Fruit fly (Drosophila melanogaster) whole organism, embryonic: ENCODE data around the gene Tmem214.

ENCODE experiments used
- Antp ChIP-seq: fragments of 200-800 bp; sonication (Bioruptor generic); optimal IDR thresholded peaks from 3 replicates; lab custom pipeline; 2016; ENCODE audit warnings: missing biosample characterization, missing genetic modification characterization
- Asciz ChIP-seq: fragments of 200-800 bp; sonication (Bioruptor generic); optimal IDR thresholded peaks from 2 replicates; lab custom pipeline; 2017; ENCODE audit warnings: missing biosample characterization, mild to moderate bottlenecking, missing genetic modification characterization, missing genetic modification reagents
- CG10209 ChIP-seq: fragments of 200-800 bp; sonication (Bioruptor generic); optimal IDR thresholded peaks from 3 replicates; lab custom pipeline; 2017; ENCODE audit warnings: missing biosample characterization, mild to moderate bottlenecking, missing genetic modification characterization, missing genetic modification reagents
- CG10543 ChIP-seq: fragments of 200-800 bp; sonication (Bioruptor generic); optimal IDR thresholded peaks from 3 replicates; lab custom pipeline; 2017; ENCODE audit warnings: missing biosample characterization, mild to moderate bottlenecking, missing genetic modification characterization, moderate library complexity
- CG10654 ChIP-seq: fragments of 200-800 bp; sonication (Bioruptor generic); optimal IDR thresholded peaks from 2 replicates; lab custom pipeline; 2016; ENCODE audit warnings: missing biosample characterization, missing genetic modification characterization
- CG11085 ChIP-seq: fragments of 200-800 bp; sonication (Bioruptor generic); IDR thresholded peaks from 2 replicates; pipeline ENCODE4 v1.3.6; 2022; ENCODE audit warnings: missing biosample characterization, missing genetic modification characterization
- CG11504 ChIP-seq: fragments of 200-800 bp; sonication (Bioruptor generic); optimal IDR thresholded peaks from 3 replicates; lab custom pipeline; 2019; ENCODE audit warnings: missing biosample characterization, mild to moderate bottlenecking, missing genetic modification characterization, moderate library complexity
- CG13775 ChIP-seq: fragments of 200-800 bp; sonication (Bioruptor generic); optimal IDR thresholded peaks from 3 replicates; lab custom pipeline; 2017; ENCODE audit warnings: missing biosample characterization, mild to moderate bottlenecking, missing genetic modification characterization
- CG15479 ChIP-seq: fragments of 200-800 bp; sonication (Bioruptor generic); optimal IDR thresholded peaks from 3 replicates; lab custom pipeline; 2019; ENCODE audit warnings: missing biosample characterization, mild to moderate bottlenecking, missing genetic modification characterization, moderate library complexity
- CG15696 ChIP-seq: fragments of 200-800 bp; sonication (Bioruptor generic); optimal IDR thresholded peaks from 2 replicates; lab custom pipeline; 2019; ENCODE audit warnings: missing biosample characterization, mild to moderate bottlenecking, missing genetic modification characterization, moderate library complexity
- CG17568 ChIP-seq: fragments of 200-800 bp; sonication (Bioruptor generic); optimal IDR thresholded peaks from 2 replicates; lab custom pipeline; 2018; ENCODE audit warnings: missing biosample characterization, mild to moderate bottlenecking, missing genetic modification characterization, moderate library complexity
- CG17802 ChIP-seq: fragments of 200-800 bp; sonication (Bioruptor generic); optimal IDR thresholded peaks from 2 replicates; lab custom pipeline; 2018; ENCODE audit warnings: missing biosample characterization, mild to moderate bottlenecking, missing genetic modification characterization, moderate library complexity
- CG18619 ChIP-seq: fragments of 200-800 bp; sonication (Bioruptor generic); optimal IDR thresholded peaks from 3 replicates; lab custom pipeline; 2017; ENCODE audit warnings: missing biosample characterization, mild to moderate bottlenecking, missing genetic modification characterization
- CG2116 ChIP-seq: fragments of 200-800 bp; sonication (Bioruptor generic); optimal IDR thresholded peaks from 3 replicates; lab custom pipeline; 2018; ENCODE audit warnings: missing biosample characterization, mild to moderate bottlenecking, missing genetic modification characterization
- CG2712 ChIP-seq: fragments of 200-800 bp; optimal IDR thresholded peaks from 3 replicates; lab custom pipeline; 2019; ENCODE audit warnings: missing biosample characterization, mild to moderate bottlenecking, missing genetic modification characterization, moderate library complexity
- CG2889 ChIP-seq: fragments of 200-800 bp; sonication (Bioruptor generic); IDR thresholded peaks from 3 replicates; pipeline ENCODE4 v1.3.6; 2022; ENCODE audit warnings: missing biosample characterization, missing genetic modification characterization
- CG34376 ChIP-seq: fragments of 200-800 bp; sonication (Bioruptor generic); optimal IDR thresholded peaks from 2 replicates; lab custom pipeline; 2018; ENCODE audit warnings: missing biosample characterization, mild to moderate bottlenecking, missing genetic modification characterization
- CG3726 ChIP-seq: fragments of 200-800 bp; sonication (Bioruptor generic); IDR thresholded peaks from 3 replicates; pipeline ENCODE4, ENCODE4 v1.3.6; 2022; ENCODE audit warnings: missing biosample characterization, missing genetic modification characterization
- CG3838 ChIP-seq: fragments of 200-800 bp; sonication (Bioruptor generic); optimal IDR thresholded peaks from 3 replicates; lab custom pipeline; 2016; ENCODE audit warnings: missing biosample characterization, missing genetic modification characterization
- CG4360 ChIP-seq: fragments of 200-800 bp; sonication (Bioruptor generic); IDR thresholded peaks from 2 replicates; pipeline ENCODE4 v1.3.6; 2022; ENCODE audit warnings: missing biosample characterization, missing genetic modification characterization
- CG43689 ChIP-seq: fragments of 200-800 bp; sonication (Bioruptor generic); IDR thresholded peaks from 2 replicates; pipeline ENCODE4 v1.3.6; 2022; ENCODE audit warnings: missing biosample characterization, missing genetic modification characterization
- CG4424 ChIP-seq: fragments of 200-800 bp; sonication (Bioruptor generic); optimal IDR thresholded peaks from 3 replicates; lab custom pipeline; 2016; ENCODE audit warnings: missing biosample characterization, missing genetic modification characterization
- CG4820 ChIP-seq: fragments of 200-800 bp; sonication (Bioruptor generic); optimal IDR thresholded peaks from 3 replicates; lab custom pipeline; 2016; ENCODE audit warnings: missing biosample characterization, missing genetic modification characterization
- CoRest ChIP-seq: fragments of 200-800 bp; sonication (Bioruptor generic); optimal IDR thresholded peaks from 3 replicates; lab custom pipeline; 2018; ENCODE audit warnings: missing biosample characterization, mild to moderate bottlenecking, missing genetic modification characterization, moderate library complexity
- Dfd ChIP-seq, 2 experiments: fragments of >200 bp; optimal IDR thresholded peaks; 2 replicates each; lab custom pipeline; 2017; ENCODE audit warnings: missing biosample characterization in 2 of 2, missing genetic modification characterization in 2 of 2
- Eip74EF ChIP-seq, 2 experiments: fragments of 200-800 bp in 1 of 2; fragments of >200 bp in 1 of 2; sonication (Bioruptor generic) in 1 of 2; optimal IDR thresholded peaks; 2 replicates each; lab custom pipeline; 2017 to 2019; ENCODE audit warnings: missing biosample characterization in 2 of 2, missing genetic modification characterization in 2 of 2, mild to moderate bottlenecking in 1 of 2, moderate library complexity in 1 of 2
- Ets97D ChIP-seq: fragments of 200-800 bp; sonication (Bioruptor generic); optimal IDR thresholded peaks from 3 replicates; lab custom pipeline; 2016; ENCODE audit warnings: missing biosample characterization, missing genetic modification characterization
- Fer3 ChIP-seq: fragments of 200-800 bp; sonication (Bioruptor generic); optimal IDR thresholded peaks from 2 replicates; lab custom pipeline; 2018; ENCODE audit warnings: missing biosample characterization, mild to moderate bottlenecking, missing genetic modification characterization, moderate library complexity
- Hsf ChIP-seq: fragments of 200-800 bp; sonication (Bioruptor generic); optimal IDR thresholded peaks from 3 replicates; lab custom pipeline; 2016; ENCODE audit warnings: missing biosample characterization, missing genetic modification characterization
- NfI ChIP-seq: fragments of 200-800 bp; sonication (Bioruptor generic); optimal IDR thresholded peaks from 3 replicates; lab custom pipeline; 2018; ENCODE audit warnings: missing biosample characterization, mild to moderate bottlenecking, missing genetic modification characterization, moderate library complexity
- Xrp1 ChIP-seq: fragments of 200-800 bp; sonication (Bioruptor generic); IDR thresholded peaks from 2 replicates; pipeline ENCODE4 v1.3.6; 2022; ENCODE audit warnings: missing biosample characterization, missing genetic modification characterization
- YL-1 ChIP-seq: fragments of 200-800 bp; sonication (Bioruptor generic); optimal IDR thresholded peaks from 3 replicates; lab custom pipeline; 2017; ENCODE audit warnings: missing biosample characterization, mild to moderate bottlenecking, missing genetic modification characterization
- ab ChIP-seq: fragments of 200-800 bp; sonication (Bioruptor generic); optimal IDR thresholded peaks from 2 replicates; lab custom pipeline; 2016; ENCODE audit warnings: missing biosample characterization, missing genetic modification characterization
- aop ChIP-seq: fragments of 200-800 bp; sonication (Bioruptor generic); IDR thresholded peaks from 2 replicates; pipeline ENCODE4 v1.3.6; 2022; ENCODE audit warnings: missing biosample characterization, missing genetic modification characterization
- chif ChIP-seq, 2 experiments: fragments of 200-800 bp; sonication (Bioruptor generic); optimal IDR thresholded peaks; 3 replicates each; lab custom pipeline; 2016; ENCODE audit warnings: missing biosample characterization in 2 of 2, missing genetic modification characterization in 2 of 2
- dm ChIP-seq: fragments of 200-800 bp; sonication (Bioruptor generic); optimal IDR thresholded peaks from 3 replicates; lab custom pipeline; 2016; ENCODE audit warnings: missing biosample characterization, missing genetic modification characterization
- emc ChIP-seq: fragments of 200-800 bp; sonication (Bioruptor generic); optimal IDR thresholded peaks from 2 replicates; lab custom pipeline; 2016; ENCODE audit warnings: missing biosample characterization, missing genetic modification characterization
- eyg ChIP-seq: fragments of 200-800 bp; sonication (Bioruptor generic); optimal IDR thresholded peaks from 3 replicates; lab custom pipeline; 2016; ENCODE audit warnings: missing biosample characterization, missing genetic modification characterization
- gem ChIP-seq: fragments of 200-800 bp; sonication (Bioruptor generic); optimal IDR thresholded peaks from 2 replicates; lab custom pipeline; 2019; ENCODE audit warnings: missing biosample characterization, mild to moderate bottlenecking, missing genetic modification characterization, moderate library complexity
- inv ChIP-seq: fragments of 200-800 bp; sonication (Bioruptor generic); IDR thresholded peaks from 2 replicates; pipeline ENCODE4 v1.3.6; 2022; ENCODE audit warnings: missing biosample characterization, missing genetic modification characterization; ENCODE audit not compliant: partially characterized antibody
- nerfin-1 ChIP-seq: fragments of 200-800 bp; sonication (Bioruptor generic); optimal IDR thresholded peaks from 3 replicates; lab custom pipeline; 2019; ENCODE audit warnings: missing biosample characterization, mild to moderate bottlenecking, missing genetic modification characterization, moderate library complexity
- phol ChIP-seq: fragments of 200-800 bp; sonication (Bioruptor generic); optimal IDR thresholded peaks from 3 replicates; lab custom pipeline; 2018; ENCODE audit warnings: missing biosample characterization, mild to moderate bottlenecking, missing genetic modification characterization, moderate library complexity
- pzg ChIP-seq: fragments of 200-800 bp; sonication (Bioruptor generic); optimal IDR thresholded peaks from 3 replicates; lab custom pipeline; 2018; ENCODE audit warnings: missing biosample characterization, mild to moderate bottlenecking, missing genetic modification characterization, moderate library complexity
- so ChIP-seq: fragments of 200-800 bp; sonication (Bioruptor generic); IDR thresholded peaks from 3 replicates; pipeline ENCODE4 v1.3.6; 2022; ENCODE audit warnings: missing biosample characterization, missing genetic modification characterization
- stwl ChIP-seq: fragments of 200-800 bp; sonication (Bioruptor generic); optimal IDR thresholded peaks from 3 replicates; lab custom pipeline; 2018; ENCODE audit warnings: missing biosample characterization, mild to moderate bottlenecking, missing genetic modification characterization, moderate library complexity
- zen ChIP-seq: fragments of 200-800 bp; sonication (Bioruptor generic); optimal IDR thresholded peaks from 3 replicates; lab custom pipeline; 2018; ENCODE audit warnings: missing biosample characterization, mild to moderate bottlenecking, missing genetic modification characterization, moderate library complexity

Gene Tmem214

DNA sequence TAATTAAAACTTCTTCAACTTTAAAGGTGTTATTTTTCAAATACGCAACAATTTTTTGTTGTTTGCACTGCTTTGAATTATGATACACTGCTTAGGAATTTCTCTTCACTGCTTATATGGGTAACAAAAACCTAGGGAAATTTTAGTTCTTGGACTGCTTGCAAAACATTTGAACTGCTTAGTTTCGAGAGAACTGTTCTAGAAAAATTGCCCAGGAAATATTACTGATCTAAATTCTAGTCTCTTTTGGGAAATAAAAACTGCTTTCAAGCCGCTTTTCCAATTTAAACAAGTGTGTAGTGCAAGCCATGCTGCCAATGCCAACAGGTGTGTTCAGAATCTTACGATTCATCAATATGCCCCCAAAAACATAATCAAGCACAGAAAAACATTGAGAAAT is 5.6 kb downstream of the Tmem214 start (continued):
- TF ChIP-seq Dfd (GFP tag; optimal IDR thresholded peaks at IDR 0.05; lab: Kevin White, UChicago) (peak in 1 of 2 experiments; percentile 93), CG17568 (GFP tag; lab: Kevin White, UChicago) (peak; percentile 3), CG18619 (GFP tag; lab: Kevin White, UChicago) (no peak), CG34376 (GFP tag; lab: Kevin White, UChicago) (no peak), nerfin-1 (peak; percentile 32), CG3838 (GFP tag; lab: Kevin White, UChicago) (no peak), Eip74EF (GFP tag; optimal IDR thresholded peaks at IDR 0.05; lab: Kevin White, UChicago) (peak in 1 of 2 experiments; percentile 92), CG2712 (tag; lab: Kevin White, UChicago) (peak; percentile 61), NfI (GFP tag; lab: Kevin White, UChicago) (peak; percentile 36), gem (peak; percentile 33), CG10209 (GFP tag; lab: Kevin White, UChicago) (no peak), CG17802 (tag; lab: Kevin White, UChicago) (no peak), chif (GFP tag; optimal IDR thresholded peaks at IDR 0.05; lab: Kevin White, UChicago) (peak in 1 of 2 experiments; percentile 34), aop (GFP tag; lab: Robert Waterston, UW) (no peak), so (GFP tag; lab: Robert Waterston, UW) (no peak), CG10543 (GFP tag; lab: Kevin White, UChicago) (peak; percentile 1), Xrp1 (GFP tag; lab: Robert Waterston, UW) (peak; percentile 8; the same call in 1 of the 2 replicates), YL-1 (peak; percentile 83), CG2889 (GFP tag; lab: Robert Waterston, UW) (no peak), inv (GFP tag; lab: Robert Waterston, UW) (no peak; the same call in 1 of the 2 replicates), CG10654 (GFP tag; lab: Kevin White, UChicago) (no peak), CG2116 (no peak), CG4424 (GFP tag; lab: Kevin White, UChicago) (no peak), eyg (GFP tag; lab: Kevin White, UChicago) (no peak), Antp (no peak), phol (tag; lab: Kevin White, UChicago) (peak; percentile 45), CG11504 (tag; lab: Kevin White, UChicago) (peak; percentile 74), Asciz (peak; percentile 27), CG3726 (no peak), Fer3 (tag; lab: Kevin White, UChicago) (peak; percentile 16), CG13775 (no peak), ab (GFP tag; lab: Kevin White, UChicago) (no peak), Hsf (GFP tag; lab: Kevin White, UChicago) (peak; percentile 4), CG15479 (GFP tag; lab: Kevin White, UChicago) (no peak), dm (GFP tag; lab: Kevin White, UChicago) (peak; percentile 4), CG4360 (GFP tag; lab: Robert Waterston, UW) (0 out of 2 replicates have a peak, but pooled peaks have one; percentile 22), CG11085 (no peak), stwl (tag; lab: Kevin White, UChicago) (peak; percentile 93), emc (GFP tag; lab: Kevin White, UChicago) (no peak), Ets97D (GFP tag; lab: Kevin White, UChicago) (peak; percentile 88), CoRest (tag; lab: Kevin White, UChicago) (peak; percentile 61), CG4820 (peak; percentile 27), pzg (peak; percentile 9), zen (peak; percentile 59), CG43689 (no peak), CG15696 (tag; lab: Kevin White, UChicago) (peak; percentile 14)
